Fruit fly (Drosophila melanogaster): ENCODE results near the gene CG3225.

The CG3225 gene

dm6 chr2L:4821319-4821717 lies 3.3 kb upstream of the CG3225 start (continued):
- TF ChIP-seq usp (GFP tag; optimal IDR thresholded peaks at IDR 0.05) (no peak), CG13894 (tag; optimal IDR thresholded peaks at IDR 0.05) (peak; percentile 80), Scr (GFP tag; IDR thresholded peaks at IDR 0.05; ENCODE audit: partially characterized antibody) (no peak), MBD-R2 (GFP tag; IDR thresholded peaks at IDR 0.05) (peak; percentile 31; the same call in 1 of the 2 replicates), jumu (GFP tag; optimal IDR thresholded peaks at IDR 0.05) (no peak), esg (GFP tag; conservative IDR thresholded peaks at IDR 0.05) (peak; percentile 78), gsb (GFP tag; IDR thresholded peaks at IDR 0.05) (peak; percentile 21; the same call in 1 of the 2 replicates), fu2 (GFP tag; optimal IDR thresholded peaks at IDR 0.05) (no peak), zfh1 (GFP tag; IDR thresholded peaks at IDR 0.05) (peak; percentile 69), CG10431 (GFP tag; optimal IDR thresholded peaks at IDR 0.05) (peak; percentile 1), CG1602 (GFP tag; optimal IDR thresholded peaks at IDR 0.05) (no peak), scrt (GFP tag; optimal IDR thresholded peaks at IDR 0.05) (peak; percentile 67), cg (GFP tag; optimal IDR thresholded peaks at IDR 0.05) (no peak), yki (optimal IDR thresholded peaks at IDR 0.05) (no peak), stc (GFP tag; IDR thresholded peaks at IDR 0.05) (peak; percentile 42), CG14860 (GFP tag; IDR thresholded peaks at IDR 0.05; ENCODE audit: partially characterized antibody) (no peak), trem (tag; optimal IDR thresholded peaks at IDR 0.05) (no peak), HLH3B (GFP tag; IDR thresholded peaks at IDR 0.05) (peak; percentile 31; the same call in 1 of the 2 replicates), gfzf (GFP tag; optimal IDR thresholded peaks at IDR 0.05) (no peak), salm (tag; optimal IDR thresholded peaks at IDR 0.05) (no peak), CG31388 (GFP tag; optimal IDR thresholded peaks at IDR 0.05) (peak; percentile 29), CG15269 (tag; optimal IDR thresholded peaks at IDR 0.05) (peak; percentile 74), bab2 (GFP tag; optimal IDR thresholded peaks at IDR 0.05) (peak; percentile 3), CoRest (tag; optimal IDR thresholded peaks at IDR 0.05) (peak; percentile 78), Fer1 (GFP tag; optimal IDR thresholded peaks at IDR 0.05) (peak; percentile 93), tna (GFP tag; IDR thresholded peaks at IDR 0.05; ENCODE audit: partially characterized antibody) (no peak), CG4282 (GFP tag; optimal IDR thresholded peaks at IDR 0.05) (peak; percentile 53), CG34376 (GFP tag; optimal IDR thresholded peaks at IDR 0.05) (peak; percentile 65), CG6765 (GFP tag; optimal IDR thresholded peaks at IDR 0.05) (peak; percentile 62), pita (GFP tag; optimal IDR thresholded peaks at IDR 0.05) (peak; percentile 5), CG17361 (GFP tag; IDR thresholded peaks at IDR 0.05) (peak; percentile 90), sob (GFP tag; IDR thresholded peaks at IDR 0.05) (peak; percentile 62), knrl (GFP tag; IDR thresholded peaks at IDR 0.05; ENCODE audit: partially characterized antibody) (no peak; the same call in 2 of the 3 replicates), lmd (GFP tag; IDR thresholded peaks at IDR 0.05) (peak; percentile 66), ATbp (GFP tag; optimal IDR thresholded peaks at IDR 0.05) (peak; percentile 46), CG5180 (GFP tag; optimal IDR thresholded peaks at IDR 0.05) (peak; percentile 44), CG7271 (tag; optimal IDR thresholded peaks at IDR 0.05) (peak; percentile 5), fd3F (GFP tag; optimal IDR thresholded peaks at IDR 0.05) (peak; percentile 46), hth (optimal IDR thresholded peaks at IDR 0.05) (no peak), CG3065 (GFP tag; optimal IDR thresholded peaks at IDR 0.05) (no peak), Myb (GFP tag; optimal IDR thresholded peaks at IDR 0.05) (peak; percentile 2), CG9437 (GFP tag; optimal IDR thresholded peaks at IDR 0.05) (peak; percentile 34), repo (GFP tag; optimal IDR thresholded peaks at IDR 0.05) (no peak), Aef1 (GFP tag; IDR thresholded peaks at IDR 0.05) (peak; percentile 69), CG7357 (GFP tag; IDR thresholded peaks at IDR 0.05) (peak; percentile 45), Atf6 (GFP tag; IDR thresholded peaks at IDR 0.05) (peak; percentile 83), CG3847 (GFP tag; IDR thresholded peaks at IDR 0.05) (peak; percentile 69), CG10147 (GFP tag; optimal IDR thresholded peaks at IDR 0.05) (peak; percentile 71), kni (GFP tag; optimal IDR thresholded peaks at IDR 0.05) (no peak), crp (GFP tag; optimal IDR thresholded peaks at IDR 0.05) (peak in 1 of 2 experiments; percentile 14), PHDP (tag; optimal IDR thresholded peaks at IDR 0.05) (peak; percentile 75)

Data from whole organism, embryonic.